Worm (Caenorhabditis elegans) whole organism, early embryonic: ENCODE results near the gene str-78.
A peak's percentile ranks its signal among the peaks of the same experiment; 100 is the strongest.

Experiments used
- B0310.2 ChIP-seq: sonication (generic microtip); optimal IDR thresholded peaks from 2 replicates; lab custom pipeline; 2016; ENCODE audit warnings: mild to moderate bottlenecking, missing genetic modification characterization, missing compliant biosample characterization
- F13C5.2 ChIP-seq: sonication (generic microtip); optimal IDR thresholded peaks from 2 replicates; lab custom pipeline; 2017; ENCODE audit warnings: mild to moderate bottlenecking, missing genetic modification characterization, inconsistent platforms, missing compliant biosample characterization
- aly-1 ChIP-seq: sonication (generic microtip); optimal IDR thresholded peaks from 2 replicates; lab custom pipeline; 2016; ENCODE audit warnings: missing genetic modification characterization, missing compliant biosample characterization
- ama-1 ChIP-seq: fragments of 150-350 bp; optimal IDR thresholded peaks from 2 replicates; lab custom pipeline; 2014
- ceh-13 ChIP-seq: fragments of 200-800 bp; sonication (Bioruptor generic); optimal IDR thresholded peaks from 2 replicates; lab custom pipeline; 2018; ENCODE audit warnings: mild to moderate bottlenecking, missing genetic modification characterization, missing compliant biosample characterization
- ceh-36 ChIP-seq: sonication (generic microtip); optimal IDR thresholded peaks from 2 replicates; lab custom pipeline; 2016; ENCODE audit warnings: missing genetic modification characterization, inconsistent platforms, missing compliant biosample characterization
- ets-7 ChIP-seq: sonication (generic microtip); optimal IDR thresholded peaks from 2 replicates; lab custom pipeline; 2016; ENCODE audit warnings: missing genotype, missing genetic modification characterization, missing compliant biosample characterization
- flt-1 ChIP-seq: fragments of 200-800 bp; sonication (Bioruptor generic); IDR thresholded peaks from 2 replicates; pipeline ENCODE4 v1.3.6; 2022; ENCODE audit warnings: missing genetic modification characterization, missing compliant biosample characterization
- hmbx-1 ChIP-seq: sonication (generic microtip); optimal IDR thresholded peaks from 2 replicates; lab custom pipeline; 2016; ENCODE audit warnings: mild to moderate bottlenecking, missing genetic modification characterization, missing compliant biosample characterization
- hmg-4 ChIP-seq: fragments of 200-800 bp; sonication (Bioruptor generic); optimal IDR thresholded peaks from 2 replicates; lab custom pipeline; 2018; ENCODE audit warnings: mild to moderate bottlenecking, missing genetic modification characterization, missing compliant biosample characterization
- hnd-1 ChIP-seq: sonication (generic microtip); optimal IDR thresholded peaks from 2 replicates; lab custom pipeline; 2016; ENCODE audit warnings: missing genetic modification characterization, missing compliant biosample characterization
- pes-1 ChIP-seq: fragments of 200-800 bp; sonication (Bioruptor generic); IDR thresholded peaks from 2 replicates; pipeline ENCODE4 v1.3.6; 2022; ENCODE audit warnings: missing genetic modification reagents, missing genetic modification characterization, missing compliant biosample characterization
- scrt-1 ChIP-seq: fragments of 200-800 bp; sonication (Bioruptor generic); IDR thresholded peaks from 2 replicates; pipeline ENCODE4 v1.3.6; 2022; ENCODE audit warnings: missing genetic modification characterization, missing compliant biosample characterization
- sea-1 ChIP-seq: fragments of 200-800 bp; sonication (Bioruptor generic); conservative IDR thresholded peaks from 2 replicates; pipeline ENCODE4 v1.3.6; 2022; ENCODE audit warnings: missing genetic modification characterization, missing compliant biosample characterization
- tbx-11 ChIP-seq: fragments of 200-800 bp; sonication (Bioruptor generic); IDR thresholded peaks from 2 replicates; pipeline ENCODE4 v1.3.6; 2022; ENCODE audit warnings: missing genetic modification characterization, missing compliant biosample characterization
- tbx-37 ChIP-seq: fragments of 200-800 bp; sonication (Bioruptor generic); conservative IDR thresholded peaks from 2 replicates; pipeline ENCODE4 v1.3.6; 2022; ENCODE audit warnings: missing genetic modification reagents, missing genetic modification characterization, missing compliant biosample characterization
- tra-4 ChIP-seq: sonication (generic microtip); optimal IDR thresholded peaks from 2 replicates; lab custom pipeline; 2017; ENCODE audit warnings: missing genetic modification characterization, missing compliant biosample characterization

The str-78 gene

ce11 chrIV:15147104-15147503 is at the start of gene str-78:
TSS of gene str-78 (minus strand) at chrIV:15147204.
- TF ChIP-seq hnd-1 (no peak), pes-1 (GFP tag; lab: Robert Waterston, UW) (no peak), hmg-4 (GFP tag; lab: Kevin White, UChicago) (no peak), ceh-13 (GFP tag; lab: Kevin White, UChicago) (no peak), aly-1 (no peak), tra-4 (tag; lab: Kevin White, UChicago) (no peak), F13C5.2 (tag; lab: Kevin White, UChicago) (no peak), flt-1 (no peak), tbx-37 (no peak), ama-1 (lab: Kevin White, UChicago) (no peak), scrt-1 (GFP tag; lab: Robert Waterston, UW) (no peak), B0310.2 (tag; lab: Kevin White, UChicago) (no peak), ets-7 (tag; lab: Kevin White, UChicago) (no peak), sea-1 (no peak)

DNA sequence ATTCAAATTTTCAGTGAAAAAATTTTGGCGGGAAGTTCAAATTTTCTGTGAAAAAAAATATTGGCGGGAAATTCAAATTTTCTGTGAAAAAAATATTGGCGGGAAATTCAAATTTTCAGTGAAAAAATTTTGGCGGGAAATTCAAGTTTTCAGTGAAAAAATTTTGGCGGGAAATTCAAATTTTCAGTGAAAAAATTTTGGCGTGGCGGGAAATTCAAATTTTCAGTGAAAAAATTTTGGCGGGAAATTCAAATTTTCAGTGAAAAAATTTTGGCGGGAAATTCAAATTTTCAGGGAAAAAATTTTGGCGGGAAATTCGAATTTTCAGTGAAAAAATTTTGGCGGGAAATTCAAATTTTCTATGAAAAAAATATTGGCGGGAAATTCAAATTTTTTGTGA is 42.4 kb upstream of the str-78 start:
- 0 out of 2 replicates have a peak, but pooled peaks have one; percentile 35 for TF ChIP-seq flt-1
- peak; percentile 81 for TF ChIP-seq pes-1 (GFP tag; lab: Robert Waterston, UW)
- TF ChIP-seq tbx-37: peak; percentile 70
- TF ChIP-seq scrt-1 (GFP tag; lab: Robert Waterston, UW): 0 out of 2 replicates have a peak, but pooled peaks have one; percentile 15
- TF ChIP-seq sea-1: 0 out of 2 replicates have a peak, but pooled peaks have one; percentile 64

ce11 chrIV:15188298-15188883 is 41.4 kb upstream of the str-78 start:
- peak; percentile 52 for TF ChIP-seq pes-1 (GFP tag; lab: Robert Waterston, UW)
- TF ChIP-seq tbx-11 (GFP tag; lab: Robert Waterston, UW): 0 out of 2 replicates have a peak, but pooled peaks have one; percentile 25
- TF ChIP-seq sea-1: peak; percentile 62; the same call in 1 of the 2 replicates

DNA sequence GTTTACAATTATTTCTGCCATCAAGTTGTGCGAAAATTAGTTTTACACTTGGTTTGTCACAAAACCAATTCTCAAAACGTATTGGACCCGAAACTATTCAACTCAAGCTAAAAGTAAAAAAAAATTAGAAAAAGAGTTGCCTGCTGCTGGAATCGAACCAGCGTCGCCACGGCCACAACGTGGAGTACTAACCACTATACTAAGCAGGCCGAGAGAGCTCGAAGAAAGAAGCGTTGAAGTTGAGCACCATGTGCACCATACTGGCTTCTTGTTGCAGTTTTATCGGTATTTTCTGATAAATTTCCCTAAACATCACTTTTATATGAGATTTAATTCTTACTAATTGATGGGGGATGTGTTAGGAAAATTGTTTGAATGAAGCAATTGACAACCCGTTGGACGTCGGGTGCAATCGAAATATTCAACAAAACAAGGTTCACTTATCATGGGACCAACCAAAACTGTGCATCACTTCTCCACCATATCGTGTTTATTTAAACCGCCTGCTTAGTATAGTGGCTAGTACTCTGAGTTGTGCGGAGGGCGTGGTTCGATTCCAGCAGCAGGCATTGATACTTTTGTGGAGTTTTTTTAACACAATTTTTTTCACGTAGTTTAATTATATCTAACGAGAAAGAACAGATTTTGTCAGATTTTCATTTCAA is 40.6 kb upstream of the str-78 start:
- TF ChIP-seq hmbx-1 (tag; lab: Kevin White, UChicago): no peak
- TF ChIP-seq pes-1 (GFP tag; lab: Robert Waterston, UW): no peak
- no peak for TF ChIP-seq sea-1
- TF ChIP-seq tbx-11 (GFP tag; lab: Robert Waterston, UW): no peak
- TF ChIP-seq hmg-4 (GFP tag; lab: Kevin White, UChicago): no peak
- no peak for TF ChIP-seq flt-1
- no peak for TF ChIP-seq scrt-1 (GFP tag; lab: Robert Waterston, UW)
- TF ChIP-seq tra-4 (tag; lab: Kevin White, UChicago): no peak
- TF ChIP-seq aly-1: no peak
- no peak for TF ChIP-seq ets-7 (tag; lab: Kevin White, UChicago)
- TF ChIP-seq ama-1 (lab: Kevin White, UChicago): no peak
- TF ChIP-seq B0310.2 (tag; lab: Kevin White, UChicago): no peak

- TF ChIP-seq ama-1 (lab: Kevin White, UChicago): no peak
- TF ChIP-seq hmbx-1 (tag; lab: Kevin White, UChicago): no peak
- TF ChIP-seq aly-1: no peak
- TF ChIP-seq ceh-13 (GFP tag; lab: Kevin White, UChicago): no peak
- no peak for TF ChIP-seq F13C5.2 (tag; lab: Kevin White, UChicago)
- TF ChIP-seq hnd-1: no peak
- no peak for TF ChIP-seq B0310.2 (tag; lab: Kevin White, UChicago)
- TF ChIP-seq ets-7 (tag; lab: Kevin White, UChicago): no peak
- no peak for TF ChIP-seq ceh-36 (tag; lab: Kevin White, UChicago)
These were observed 32.6 kb upstream of the str-78 start, which contains the start of gene srd-23 for ce11 chrIV:15179615-15180014. TSS of gene srd-23 (plus strand) at chrIV:15179915.

DNA sequence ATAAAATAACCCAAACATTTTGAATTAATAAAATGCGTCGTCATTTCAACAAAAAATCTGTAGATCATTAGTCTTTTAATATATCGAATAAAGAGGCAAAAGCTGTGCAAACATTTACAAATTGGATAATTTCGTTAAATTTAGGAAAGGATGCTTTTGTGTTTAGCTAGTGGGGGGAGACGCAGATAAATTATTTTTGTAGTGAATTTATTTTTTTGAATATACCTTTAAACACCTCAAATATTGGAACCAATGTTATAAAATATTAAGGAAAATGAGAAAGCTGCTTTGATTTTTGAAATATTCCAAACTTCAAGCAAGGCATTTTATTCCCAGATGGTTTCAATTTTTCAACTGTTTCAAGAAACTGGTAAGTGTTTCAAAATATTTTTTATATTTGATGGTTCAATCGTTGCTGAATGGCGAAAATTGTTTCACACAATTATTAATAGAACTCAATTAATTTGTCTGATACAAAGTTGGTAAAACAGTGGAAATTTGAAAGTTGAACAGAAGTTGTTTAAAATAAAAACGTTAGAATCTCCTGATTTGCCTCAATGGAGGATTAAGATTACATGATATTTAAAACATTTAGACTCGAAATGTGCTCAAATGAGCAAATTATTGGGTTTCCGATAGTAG is 28.6 kb upstream of the str-78 start, which contains the start of gene Y40H7A.4:
Gene Y40H7A.4, minus strand, starts transcription at position 51 of the 642 bp plus-strand sequence.
- TF ChIP-seq flt-1: no peak
- no peak for TF ChIP-seq scrt-1 (GFP tag; lab: Robert Waterston, UW)
- TF ChIP-seq sea-1: no peak
- TF ChIP-seq hmbx-1 (tag; lab: Kevin White, UChicago): no peak
- no peak for TF ChIP-seq hnd-1
- TF ChIP-seq B0310.2 (tag; lab: Kevin White, UChicago): no peak
- TF ChIP-seq F13C5.2 (tag; lab: Kevin White, UChicago): no peak
- no peak for TF ChIP-seq ama-1 (lab: Kevin White, UChicago)
- no peak for TF ChIP-seq pes-1 (GFP tag; lab: Robert Waterston, UW)
- no peak for TF ChIP-seq tbx-37
- TF ChIP-seq hmg-4 (GFP tag; lab: Kevin White, UChicago): no peak
- no peak for TF ChIP-seq tra-4 (tag; lab: Kevin White, UChicago)
- TF ChIP-seq aly-1: no peak
- no peak for TF ChIP-seq ceh-13 (GFP tag; lab: Kevin White, UChicago)
- no peak for TF ChIP-seq ceh-36 (tag; lab: Kevin White, UChicago)
- TF ChIP-seq tbx-11 (GFP tag; lab: Robert Waterston, UW): no peak
- TF ChIP-seq ets-7 (tag; lab: Kevin White, UChicago): no peak

ce11 chrIV:15168442-15168841 is 21.4 kb upstream of the str-78 start:
- TF ChIP-seq sea-1 (no peak), ama-1 (lab: Kevin White, UChicago) (no peak), tbx-11 (GFP tag; lab: Robert Waterston, UW) (no peak), aly-1 (no peak), B0310.2 (tag; lab: Kevin White, UChicago) (no peak), ceh-13 (GFP tag; lab: Kevin White, UChicago) (no peak), pes-1 (GFP tag; lab: Robert Waterston, UW) (no peak), hmbx-1 (tag; lab: Kevin White, UChicago) (no peak), hmg-4 (GFP tag; lab: Kevin White, UChicago) (no peak), F13C5.2 (tag; lab: Kevin White, UChicago) (no peak), tbx-37 (no peak), tra-4 (tag; lab: Kevin White, UChicago) (no peak), flt-1 (no peak), scrt-1 (GFP tag; lab: Robert Waterston, UW) (no peak), ets-7 (tag; lab: Kevin White, UChicago) (no peak)
